Worm (Caenorhabditis elegans): ENCODE data around the gene clec-242.

DNA sequence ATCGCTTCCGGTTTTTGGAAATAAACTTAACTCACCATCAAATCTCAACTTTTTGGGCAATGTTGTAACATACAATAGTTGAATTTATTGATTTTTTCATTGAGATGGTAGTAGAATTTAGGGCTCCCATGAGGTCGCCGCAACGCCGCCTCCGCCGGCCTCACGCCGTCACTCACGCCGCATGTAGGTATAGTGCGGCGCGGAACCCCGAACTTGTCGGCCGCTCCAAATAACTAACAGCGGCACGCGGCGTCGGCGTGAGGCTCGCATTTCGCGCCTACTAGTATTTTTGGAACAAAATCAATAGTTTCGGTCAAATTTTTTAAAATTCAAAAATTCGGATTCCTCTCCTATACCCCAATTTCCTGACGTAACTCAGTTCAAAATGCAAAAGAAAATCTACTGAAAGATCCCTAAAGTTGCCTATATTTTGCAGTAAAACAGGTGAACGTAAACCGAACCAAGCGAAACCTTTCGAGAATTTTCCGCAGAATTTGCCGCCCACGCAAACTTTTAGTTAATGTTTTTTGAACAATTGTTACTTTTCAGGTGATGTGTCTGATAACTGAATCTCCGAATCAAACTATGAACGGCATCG lies 6.2 kb upstream of the clec-242 start, which contains the start of gene Y61B8A.6:
- no peak for TF ChIP-seq ama-1 (optimal IDR thresholded peaks at IDR 0.05)
- TF ChIP-seq ama-1 (GFP tag; optimal IDR thresholded peaks at IDR 0.05) = no peak
- TF ChIP-seq Y95B8A.8 (GFP tag; IDR thresholded peaks at IDR 0.05) = no peak
- TF ChIP-seq lin-35 (GFP tag; optimal IDR thresholded peaks at IDR 0.05) = no peak
- TF ChIP-seq Y53G8AR.9 (GFP tag; conservative IDR thresholded peaks at IDR 0.05) = no peak
- TF ChIP-seq lir-1 (GFP tag; conservative IDR thresholded peaks at IDR 0.05) = no peak
- TF ChIP-seq lin-40 (tag; optimal IDR thresholded peaks at IDR 0.05) = no peak
- no peak for TF ChIP-seq repo-1 (tag; optimal IDR thresholded peaks at IDR 0.05)
- TF ChIP-seq pbrm-1 (GFP tag; IDR thresholded peaks at IDR 0.05) = no peak
- TF ChIP-seq rec-8 (tag; optimal IDR thresholded peaks at IDR 0.05) = no peak
- TF ChIP-seq unc-130 (GFP tag; optimal IDR thresholded peaks at IDR 0.05) = no peak
- no peak for TF ChIP-seq cebp-1 (GFP tag; IDR thresholded peaks at IDR 0.05)
- no peak for TF ChIP-seq cebp-1 (tag; optimal IDR thresholded peaks at IDR 0.05)
- TF ChIP-seq hlh-26 (GFP tag; conservative IDR thresholded peaks at IDR 0.05) = no peak
- no peak for TF ChIP-seq nfya-2 (GFP tag; IDR thresholded peaks at IDR 0.05)
- TF ChIP-seq ztf-25 (GFP tag; IDR thresholded peaks at IDR 0.05) = no peak
